Fruit fly (Drosophila melanogaster): ENCODE measurements around the gene CG4928.

CG4928 gene

DNA sequence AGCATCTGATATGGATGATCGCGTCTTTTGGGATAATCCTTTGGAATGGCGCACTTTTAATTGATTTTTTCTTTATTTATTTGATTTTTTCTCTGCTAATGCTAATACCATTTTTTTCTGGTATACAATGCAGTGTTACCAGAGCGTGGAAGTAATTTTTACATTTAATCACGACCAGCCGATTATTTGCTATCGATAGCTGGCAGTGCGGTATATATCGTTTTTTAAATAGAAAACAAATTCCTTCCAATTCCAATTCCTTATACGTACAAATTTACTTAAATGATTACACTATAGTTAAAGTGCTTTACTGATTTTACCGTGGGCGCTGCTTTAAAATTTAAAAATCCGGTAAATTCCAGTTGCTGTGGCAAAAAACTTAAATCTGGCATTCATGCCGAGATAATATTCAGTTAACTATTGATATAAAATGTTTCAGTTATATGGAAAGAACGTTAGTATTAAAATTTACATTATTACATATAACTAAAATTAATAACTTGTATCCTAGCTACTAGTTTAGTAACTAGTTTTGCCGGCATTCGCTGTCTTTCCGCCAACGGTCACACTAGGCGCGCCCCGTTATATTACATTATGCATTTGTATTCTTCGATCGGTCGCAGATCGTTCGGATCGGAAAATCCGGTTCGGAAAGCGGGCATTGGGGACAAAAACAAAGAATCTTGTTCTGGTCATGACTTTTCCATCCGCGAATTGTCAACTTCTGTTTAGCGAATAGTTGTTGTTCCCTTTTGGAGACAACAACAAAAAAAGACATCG, 29.9 kb downstream of the CG4928 start, which contains the start of the genes CG13001 and RhoGAP15B:
CG13001 (minus strand) TSS at position 137 of the 780 bp plus-strand sequence.
RhoGAP15B (plus strand) TSS at position 556 of the 780 bp plus-strand sequence.
- TF ChIP-seq Deaf1 (tag; optimal IDR thresholded peaks at IDR 0.05): peak; percentile 17
- peak; percentile 81 for TF ChIP-seq Scr (GFP tag; IDR thresholded peaks at IDR 0.05; ENCODE audit: partially characterized antibody)
- TF ChIP-seq CG13287 (GFP tag; IDR thresholded peaks at IDR 0.05; ENCODE audit: partially characterized antibody): peak; percentile 70
- no peak for TF ChIP-seq E2f1 (GFP tag; IDR thresholded peaks at IDR 0.05)
- no peak for TF ChIP-seq Asciz (GFP tag; optimal IDR thresholded peaks at IDR 0.05)
- TF ChIP-seq Pdp1 (GFP tag; optimal IDR thresholded peaks at IDR 0.05): peak in 1 of 2 experiments; percentile 36
- peak; percentile 36 for TF ChIP-seq CG2116 (GFP tag; optimal IDR thresholded peaks at IDR 0.05)
- peak; percentile 23; the same call in 1 of the 2 replicates for TF ChIP-seq CG2129 (GFP tag; IDR thresholded peaks at IDR 0.05; ENCODE audit: partially characterized antibody)
- TF ChIP-seq vvl (GFP tag; IDR thresholded peaks at IDR 0.05): peak; percentile 32; the same call in 1 of the 2 replicates
- TF ChIP-seq nmo (GFP tag; optimal IDR thresholded peaks at IDR 0.05): peak; percentile 20
- TF ChIP-seq nom (GFP tag; optimal IDR thresholded peaks at IDR 0.05): peak; percentile 63
- TF ChIP-seq CG8924 (tag; optimal IDR thresholded peaks at IDR 0.05): peak; percentile 0
- peak; percentile 64 for TF ChIP-seq vnd (GFP tag; IDR thresholded peaks at IDR 0.05; ENCODE audit: partially characterized antibody)
- TF ChIP-seq CG3847 (GFP tag; IDR thresholded peaks at IDR 0.05): peak; percentile 15; the same call in 1 of the 2 replicates
- TF ChIP-seq CG30020 (tag; optimal IDR thresholded peaks at IDR 0.05): peak; percentile 39
- peak; percentile 36 for TF ChIP-seq trem (tag; optimal IDR thresholded peaks at IDR 0.05)
- TF ChIP-seq peb (GFP tag; IDR thresholded peaks at IDR 0.05): no peak
- TF ChIP-seq CTCF (GFP tag; optimal IDR thresholded peaks at IDR 0.05): no peak
- no peak for TF ChIP-seq Ptx1 (GFP tag; IDR thresholded peaks at IDR 0.05)
- TF ChIP-seq CG14014 (GFP tag; IDR thresholded peaks at IDR 0.05): no peak
- TF ChIP-seq CG10431 (GFP tag; optimal IDR thresholded peaks at IDR 0.05): no peak
- TF ChIP-seq CG4854 (GFP tag; optimal IDR thresholded peaks at IDR 0.05): no peak
- TF ChIP-seq CG12219 (GFP tag; optimal IDR thresholded peaks at IDR 0.05): peak; percentile 8
- TF ChIP-seq CG42726 (GFP tag; IDR thresholded peaks at IDR 0.05; ENCODE audit: partially characterized antibody): peak; percentile 80
- TF ChIP-seq rib (GFP tag; IDR thresholded peaks at IDR 0.05): peak; percentile 32; the same call in 1 of the 2 replicates
- TF ChIP-seq sna (GFP tag; IDR thresholded peaks at IDR 0.05; ENCODE audit: partially characterized antibody): peak; percentile 36; the same call in 1 of the 2 replicates
- TF ChIP-seq Dll (GFP tag; IDR thresholded peaks at IDR 0.05; ENCODE audit: partially characterized antibody): peak; percentile 74; the same call in 3 of the 4 replicates
- peak; percentile 30; the same call in 1 of the 3 replicates for TF ChIP-seq row (GFP tag; IDR thresholded peaks at IDR 0.05)
- TF ChIP-seq Taf1 (GFP tag; IDR thresholded peaks at IDR 0.05): no peak
- TF ChIP-seq CG4360 (GFP tag; IDR thresholded peaks at IDR 0.05): peak; percentile 39; the same call in 1 of the 2 replicates
- TF ChIP-seq Med (GFP tag): peak; percentile 43
- peak; percentile 21 for TF ChIP-seq HLHmδ (GFP tag; optimal IDR thresholded peaks at IDR 0.05)
- peak; percentile 55; the same call in 1 of the 3 replicates for TF ChIP-seq CG14860 (GFP tag; IDR thresholded peaks at IDR 0.05; ENCODE audit: partially characterized antibody)
- peak; percentile 80 for TF ChIP-seq gfzf (GFP tag; optimal IDR thresholded peaks at IDR 0.05)
- peak; percentile 56 for TF ChIP-seq Sry-δ (GFP tag; optimal IDR thresholded peaks at IDR 0.05)
- TF ChIP-seq Jarid2 (GFP tag; optimal IDR thresholded peaks at IDR 0.05): peak; percentile 35
- no peak for TF ChIP-seq dm (GFP tag; optimal IDR thresholded peaks at IDR 0.05)
- TF ChIP-seq CG12659 (GFP tag; optimal IDR thresholded peaks at IDR 0.05): peak; percentile 4
- TF ChIP-seq psq (GFP tag; optimal IDR thresholded peaks at IDR 0.05): no peak
- no peak for TF ChIP-seq Lhr (GFP tag; optimal IDR thresholded peaks at IDR 0.05)
- no peak for TF ChIP-seq slp2 (GFP tag; optimal IDR thresholded peaks at IDR 0.05)
- no peak for TF ChIP-seq CG8290 (GFP tag; optimal IDR thresholded peaks at IDR 0.05)
- peak in 1 of 2 experiments; percentile 38 for TF ChIP-seq CG8290 (tag; optimal IDR thresholded peaks at IDR 0.05)
- 0 out of 2 replicates have a peak, but pooled peaks have one; percentile 9 for TF ChIP-seq CG5953 (GFP tag; IDR thresholded peaks at IDR 0.05)
- TF ChIP-seq Dref (GFP tag; IDR thresholded peaks at IDR 0.05): peak; percentile 73
- peak; percentile 37 for TF ChIP-seq CG14710 (tag; optimal IDR thresholded peaks at IDR 0.05)
- TF ChIP-seq jigr1 (GFP tag; IDR thresholded peaks at IDR 0.05): no peak
- peak; percentile 68 for TF ChIP-seq CG34224 (GFP tag; IDR thresholded peaks at IDR 0.05; ENCODE audit: partially characterized antibody)
